Fruit fly (Drosophila melanogaster) whole organism, prepupa: ENCODE data around the gene PXo.

Experiments
- Blimp-1 ChIP-seq: fragments of 200-800 bp; sonication (Bioruptor generic); optimal IDR thresholded peaks from 3 replicates; lab custom pipeline; 2017; ENCODE audit warnings: missing biosample characterization, missing genetic modification characterization, mild to moderate bottlenecking, moderate library complexity, missing genetic modification reagents
- CG10669 ChIP-seq: fragments of 200-800 bp; sonication (Bioruptor generic); optimal IDR thresholded peaks from 3 replicates; lab custom pipeline; 2018; ENCODE audit warnings: missing biosample characterization, mild to moderate bottlenecking, missing genetic modification characterization, moderate library complexity
- CG11294 ChIP-seq: fragments of 200-800 bp; sonication (Bioruptor generic); IDR thresholded peaks from 2 replicates; pipeline ENCODE4 v1.3.6; 2022; ENCODE audit warnings: missing biosample characterization, missing genetic modification characterization
- CG3032 ChIP-seq: fragments of 200-800 bp; optimal IDR thresholded peaks from 2 replicates; lab custom pipeline; 2019; ENCODE audit warnings: missing biosample characterization, mild to moderate bottlenecking, missing genetic modification characterization, moderate library complexity
- CG32006 ChIP-seq: fragments of 200-800 bp; sonication (Bioruptor generic); optimal IDR thresholded peaks from 3 replicates; lab custom pipeline; 2017; ENCODE audit warnings: missing biosample characterization, mild to moderate bottlenecking, missing genetic modification characterization
- CG6276 ChIP-seq: fragments of 200-800 bp; sonication (Bioruptor generic); optimal IDR thresholded peaks from 2 replicates; lab custom pipeline; 2017; ENCODE audit warnings: missing biosample characterization, mild to moderate bottlenecking, missing genetic modification characterization
- CG8119 ChIP-seq: fragments of 200-800 bp; sonication (Bioruptor generic); IDR thresholded peaks from 3 replicates; pipeline ENCODE4 v1.3.6; 2022; ENCODE audit warnings: missing biosample characterization, missing genetic modification characterization
- CG9139 ChIP-seq: fragments of 200-800 bp; sonication (Bioruptor generic); optimal IDR thresholded peaks from 3 replicates; lab custom pipeline; 2017; ENCODE audit warnings: missing biosample characterization, mild to moderate bottlenecking, missing genetic modification characterization
- Eip78C ChIP-seq: fragments of 200-800 bp; sonication (Bioruptor generic); peaks from one replicate; lab custom pipeline; 2016; ENCODE audit warnings: missing biosample characterization, missing genetic modification characterization
- OdsH ChIP-seq: fragments of 200-800 bp; sonication (Bioruptor generic); optimal IDR thresholded peaks from 3 replicates; lab custom pipeline; 2016; ENCODE audit warnings: missing biosample characterization, missing genetic modification characterization
- Smox ChIP-seq: fragments of 200-800 bp; sonication (Bioruptor generic); optimal IDR thresholded peaks from 3 replicates; lab custom pipeline; 2016; ENCODE audit warnings: missing biosample characterization, missing genetic modification characterization
- dsx ChIP-seq: fragments of 200-800 bp; optimal IDR thresholded peaks from 3 replicates; lab custom pipeline; 2019; ENCODE audit warnings: missing biosample characterization, mild to moderate bottlenecking, missing genetic modification characterization, moderate library complexity; ENCODE audit not compliant: poor library complexity, severe bottlenecking
- salr ChIP-seq, 2 experiments: fragments of 200-800 bp; sonication (Bioruptor generic); optimal IDR thresholded peaks; 3 replicates each; lab custom pipeline; 2016 to 2018; ENCODE audit warnings: missing biosample characterization in 2 of 2, missing genetic modification characterization in 2 of 2, mild to moderate bottlenecking in 1 of 2
- spab ChIP-seq: fragments of 200-800 bp; sonication (Bioruptor generic); optimal IDR thresholded peaks from 2 replicates; lab custom pipeline; 2017; ENCODE audit warnings: missing biosample characterization, mild to moderate bottlenecking, missing genetic modification characterization, missing genetic modification reagents

- TF ChIP-seq CG8119 (GFP tag; lab: Robert Waterston, UW) (no peak), OdsH (GFP tag; lab: Kevin White, UChicago) (no peak), spab (no peak), CG6276 (no peak), CG10669 (GFP tag; lab: Kevin White, UChicago) (no peak), CG11294 (GFP tag; lab: Robert Waterston, UW) (no peak), CG32006 (no peak), dsx (no peak), Smox (no peak), CG3032 (tag; lab: Kevin White, UChicago) (no peak), Eip78C (GFP tag; lab: Kevin White, UChicago) (no peak), Blimp-1 (no peak), CG9139 (GFP tag; lab: Kevin White, UChicago) (no peak), salr (GFP tag; optimal IDR thresholded peaks at IDR 0.05; lab: Kevin White, UChicago) (no peak)
These were observed 338 bp downstream of the PXo start for dm6 chr3L:5920778-5921177.
